Worm (Caenorhabditis elegans): ENCODE results near the gene F21H7.5.

DNA sequence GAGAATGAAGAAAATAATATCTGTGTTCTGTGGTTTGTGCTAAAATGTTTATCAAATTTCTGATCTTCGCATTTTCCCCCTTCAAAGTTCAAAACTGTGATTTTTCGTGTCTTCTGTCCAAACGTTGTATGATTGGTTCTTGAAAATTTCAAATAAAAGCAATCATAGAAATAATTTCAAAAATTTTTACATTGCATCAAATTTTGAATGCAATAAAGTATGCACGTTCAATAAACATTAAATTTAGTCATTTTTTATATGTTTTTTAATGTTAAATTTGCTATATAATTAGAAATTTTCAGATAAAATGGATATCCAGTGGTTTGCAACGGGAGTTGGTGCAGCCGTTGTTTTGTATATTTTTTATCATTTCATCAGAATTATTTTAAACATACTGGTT is 13.3 kb upstream of the F21H7.5 start, which contains the start of gene stdh-2:
- no peak for TF ChIP-seq tbx-11 (GFP tag; IDR thresholded peaks at IDR 0.05)
- no peak for TF ChIP-seq F13C5.2 (tag; optimal IDR thresholded peaks at IDR 0.05)
